Worm (Caenorhabditis elegans): ENCODE measurements around the gene gpa-13.

gpa-13 gene

ce11 chrV:12749558-12749957, 5.2 kb downstream of the gpa-13 start (continued):
- TF ChIP-seq hlh-26 (GFP tag; conservative IDR thresholded peaks at IDR 0.05) = no peak
- TF ChIP-seq F37B4.10 (GFP tag; IDR thresholded peaks at IDR 0.05) = no peak
- no peak for TF ChIP-seq lin-35 (GFP tag; optimal IDR thresholded peaks at IDR 0.05)
- no peak for TF ChIP-seq dox-1 (GFP tag; IDR thresholded peaks at IDR 0.05)

- no peak for TF ChIP-seq hlh-12 (tag; optimal IDR thresholded peaks at IDR 0.05)
- TF ChIP-seq F57A8.1 (GFP tag; optimal IDR thresholded peaks at IDR 0.05) = no peak
- TF ChIP-seq Y53G8AR.9 (GFP tag; conservative IDR thresholded peaks at IDR 0.05) = no peak
- TF ChIP-seq unc-130 (GFP tag; optimal IDR thresholded peaks at IDR 0.05) = no peak
- no peak for TF ChIP-seq tbx-9 (tag; optimal IDR thresholded peaks at IDR 0.05; ENCODE audit: borderline replicate concordance)
- TF ChIP-seq dpl-1 (GFP tag; optimal IDR thresholded peaks at IDR 0.05) = no peak
- no peak for TF ChIP-seq mcd-1 (GFP tag; IDR thresholded peaks at IDR 0.05)
- TF ChIP-seq ets-4 (GFP tag; optimal IDR thresholded peaks at IDR 0.05) = no peak
These were observed 6.9 kb downstream of the gpa-13 start, which contains the start of gene C15C8.5 for ce11 chrV:12747856-12748255. TSS of gene C15C8.5 (plus strand) at chrV:12748007.

- TF ChIP-seq F39B2.1 (GFP tag; IDR thresholded peaks at IDR 0.05) (no peak), F55B11.4 (tag; optimal IDR thresholded peaks at IDR 0.05; ENCODE audit: borderline replicate concordance, insufficient read depth) (no peak), attf-3 (GFP tag; conservative IDR thresholded peaks at IDR 0.05) (no peak), tlf-1 (GFP tag; optimal IDR thresholded peaks at IDR 0.05) (no peak), hmg-1.2 (GFP tag; IDR thresholded peaks at IDR 0.05) (no peak), dpff-1 (tag; optimal IDR thresholded peaks at IDR 0.05) (no peak), tbx-9 (tag; optimal IDR thresholded peaks at IDR 0.05; ENCODE audit: borderline replicate concordance) (no peak), dpl-1 (GFP tag; optimal IDR thresholded peaks at IDR 0.05) (no peak), B0035.1 (tag; optimal IDR thresholded peaks at IDR 0.05) (no peak), madf-3 (GFP tag; IDR thresholded peaks at IDR 0.05) (no peak), snpc-3.4 (tag; optimal IDR thresholded peaks at IDR 0.05) (no peak), ztf-6 (GFP tag; IDR thresholded peaks at IDR 0.05) (no peak), lin-26 (GFP tag; IDR thresholded peaks at IDR 0.05) (no peak), Y95B8A.8 (GFP tag; IDR thresholded peaks at IDR 0.05) (no peak), zim-3 (tag; optimal IDR thresholded peaks at IDR 0.05) (no peak), B0336.3 (GFP tag; IDR thresholded peaks at IDR 0.05) (no peak), ceh-40 (GFP tag; IDR thresholded peaks at IDR 0.05) (no peak), D2030.7 (GFP tag; IDR thresholded peaks at IDR 0.05) (no peak)
These were observed 7.3 kb downstream of the gpa-13 start, which contains the start of gene C15C8.4 for ce11 chrV:12747431-12747830. TSS of gene C15C8.4 (minus strand) at chrV:12747463.

- TF ChIP-seq ama-1 (optimal IDR thresholded peaks at IDR 0.05) (no peak), ama-1 (GFP tag; optimal IDR thresholded peaks at IDR 0.05) (no peak), nhr-80 (tag; optimal IDR thresholded peaks at IDR 0.05) (peak; percentile 26)
These were observed 9.8 kb downstream of the gpa-13 start, which contains the start of gene C15C8.7 for ce11 chrV:12744979-12745378. TSS of gene C15C8.7 (minus strand) at chrV:12745050.

ce11 chrV:12743778-12744502, 10.8 kb downstream of the gpa-13 start:
- no peak for TF ChIP-seq hmg-1.2 (GFP tag; IDR thresholded peaks at IDR 0.05)
- TF ChIP-seq chd-7 (tag; optimal IDR thresholded peaks at IDR 0.05) = peak; percentile 11
- TF ChIP-seq F39B2.1 (GFP tag; IDR thresholded peaks at IDR 0.05) = no peak
- TF ChIP-seq nhr-90 (tag; optimal IDR thresholded peaks at IDR 0.05) = peak; percentile 38
- peak; percentile 41 for TF ChIP-seq nhr-80 (tag; optimal IDR thresholded peaks at IDR 0.05)
- no peak for TF ChIP-seq B0261.1 (tag; optimal IDR thresholded peaks at IDR 0.05)
- peak; percentile 55 for TF ChIP-seq F52B5.7 (tag; optimal IDR thresholded peaks at IDR 0.05)
- 0 out of 2 replicates have a peak, but pooled peaks have one; percentile 19 for TF ChIP-seq cebp-2 (GFP tag; IDR thresholded peaks at IDR 0.05)
- 0 out of 2 replicates have a peak, but pooled peaks have one; percentile 17 for TF ChIP-seq nfyb-1 (GFP tag; IDR thresholded peaks at IDR 0.05)
- no peak for TF ChIP-seq F33H1.4 (GFP tag; IDR thresholded peaks at IDR 0.05)
- TF ChIP-seq sdz-38 (tag; optimal IDR thresholded peaks at IDR 0.05) = no peak
- no peak for TF ChIP-seq bed-1 (GFP tag; IDR thresholded peaks at IDR 0.05)
- TF ChIP-seq attf-6 (GFP tag; IDR thresholded peaks at IDR 0.05) = no peak
- TF ChIP-seq repo-1 (tag; optimal IDR thresholded peaks at IDR 0.05) = no peak
- no peak for TF ChIP-seq F10E7.11 (tag; optimal IDR thresholded peaks at IDR 0.05)
- TF ChIP-seq ama-1 (optimal IDR thresholded peaks at IDR 0.05) = no peak
- TF ChIP-seq ama-1 (GFP tag; optimal IDR thresholded peaks at IDR 0.05) = no peak
